Worm (Caenorhabditis elegans) whole organism, midembryonic: ENCODE data around the gene F27E5.3.

Experiments
- T22C8.4 ChIP-seq: fragments of 200-800 bp; sonication (Bioruptor generic); IDR thresholded peaks from 2 replicates; pipeline ENCODE4 v1.3.6; 2022; ENCODE audit warnings: missing genetic modification characterization, missing compliant biosample characterization
- cog-1 ChIP-seq: sonication (generic microtip); optimal IDR thresholded peaks from 2 replicates; lab custom pipeline; 2016; ENCODE audit warnings: missing genetic modification characterization, missing compliant biosample characterization
- flt-1 ChIP-seq: fragments of 200-800 bp; sonication (Bioruptor generic); IDR thresholded peaks from 2 replicates; pipeline ENCODE4 v1.3.6; 2022; ENCODE audit warnings: missing genetic modification characterization, missing compliant biosample characterization
- klf-2 ChIP-seq: fragments of 200-800 bp; sonication (Bioruptor generic); conservative IDR thresholded peaks from 2 replicates; pipeline ENCODE4 v1.3.6; 2022; ENCODE audit warnings: missing genetic modification reagents, missing genetic modification characterization, missing compliant biosample characterization
- med-1 ChIP-seq: sonication (generic microtip); optimal IDR thresholded peaks from 2 replicates; lab custom pipeline; 2017; ENCODE audit warnings: missing genetic modification characterization, mild to moderate bottlenecking, missing compliant biosample characterization, antibody characterized with exemption, missing genetic modification reagents; ENCODE audit not compliant: insufficient read depth
- ref-1 ChIP-seq: fragments of 200-800 bp; sonication (Bioruptor generic); conservative IDR thresholded peaks from 2 replicates; pipeline ENCODE4 v1.3.6; 2022; ENCODE audit warnings: missing genetic modification reagents, missing genetic modification characterization, missing compliant biosample characterization
- tab-1 ChIP-seq: fragments of 200-800 bp; sonication (Bioruptor generic); IDR thresholded peaks from 2 replicates; pipeline ENCODE4 v1.3.6; 2022; ENCODE audit warnings: missing genetic modification characterization, missing compliant biosample characterization
- ztf-23 ChIP-seq: fragments of 200-800 bp; sonication (Bioruptor generic); IDR thresholded peaks from 2 replicates; pipeline ENCODE4 v1.3.6; 2022; ENCODE audit warnings: missing genetic modification reagents, missing genetic modification characterization, missing compliant biosample characterization
- ztf-29 ChIP-seq: fragments of 200-800 bp; sonication (Bioruptor generic); IDR thresholded peaks from 2 replicates; pipeline ENCODE4 v1.3.6; 2022; ENCODE audit warnings: missing genetic modification reagents, missing genetic modification characterization, missing compliant biosample characterization

Gene F27E5.3

ce11 chrII:10144092-10144491 is at the start of gene F27E5.3:
Gene F27E5.3, minus strand, starts transcription at chrII:10144192.
- no peak for TF ChIP-seq tab-1 (GFP tag; lab: Robert Waterston, UW)
- TF ChIP-seq ref-1, result no peak
- no peak for TF ChIP-seq flt-1 (GFP tag; lab: Robert Waterston, UW)
- no peak for TF ChIP-seq klf-2 (GFP tag; lab: Robert Waterston, UW)
- TF ChIP-seq ztf-23 (GFP tag; lab: Robert Waterston, UW), result no peak
- no peak for TF ChIP-seq cog-1 (tag; lab: Kevin White, UChicago)
- TF ChIP-seq ztf-29 (GFP tag; lab: Robert Waterston, UW), result no peak
- TF ChIP-seq med-1, result no peak
- TF ChIP-seq T22C8.4 (GFP tag; lab: Robert Waterston, UW), result no peak

ce11 chrII:10192207-10192606 is 48.2 kb upstream of the F27E5.3 start, which contains the start of gene R05H5.7:
Gene R05H5.7, plus strand, starts transcription at chrII:10192507.
- TF ChIP-seq ref-1 (no peak), T22C8.4 (GFP tag; lab: Robert Waterston, UW) (no peak), flt-1 (GFP tag; lab: Robert Waterston, UW) (no peak)

ce11 chrII:10189369-10189768 is 45.4 kb upstream of the F27E5.3 start, which contains the start of gene cdc-25.4:
Gene cdc-25.4, minus strand, starts transcription at chrII:10189469.
- TF ChIP-seq tab-1 (GFP tag; lab: Robert Waterston, UW), result no peak
- TF ChIP-seq klf-2 (GFP tag; lab: Robert Waterston, UW), result no peak
- TF ChIP-seq cog-1 (tag; lab: Kevin White, UChicago), result no peak

- TF ChIP-seq klf-2 (GFP tag; lab: Robert Waterston, UW) (no peak), tab-1 (GFP tag; lab: Robert Waterston, UW) (no peak), cog-1 (tag; lab: Kevin White, UChicago) (no peak), flt-1 (GFP tag; lab: Robert Waterston, UW) (no peak), med-1 (no peak), T22C8.4 (GFP tag; lab: Robert Waterston, UW) (no peak)
These were observed 43.8 kb upstream of the F27E5.3 start, which contains the start of gene srd-2 for ce11 chrII:10187808-10188207. Gene srd-2, minus strand, starts transcription at chrII:10187908.

- TF ChIP-seq ref-1, result no peak
These were observed 38.6 kb upstream of the F27E5.3 start, which contains the start of gene srd-1 for ce11 chrII:10182634-10183033. Gene srd-1, minus strand, starts transcription at chrII:10182734.

- no peak for TF ChIP-seq tab-1 (GFP tag; lab: Robert Waterston, UW)
- no peak for TF ChIP-seq ztf-29 (GFP tag; lab: Robert Waterston, UW)
- TF ChIP-seq klf-2 (GFP tag; lab: Robert Waterston, UW), result no peak
- TF ChIP-seq cog-1 (tag; lab: Kevin White, UChicago), result no peak
- TF ChIP-seq T22C8.4 (GFP tag; lab: Robert Waterston, UW), result peak; percentile 37; the same call in 1 of the 2 replicates
- no peak for TF ChIP-seq flt-1 (GFP tag; lab: Robert Waterston, UW)
- TF ChIP-seq ztf-23 (GFP tag; lab: Robert Waterston, UW), result no peak
- TF ChIP-seq med-1, result no peak
- TF ChIP-seq ref-1, result no peak
These were observed 30.3 kb upstream of the F27E5.3 start, which contains the start of gene F33H1.4 for ce11 chrII:10174338-10174737. Gene F33H1.4, plus strand, starts transcription at chrII:10174648.

- no peak for TF ChIP-seq cog-1 (tag; lab: Kevin White, UChicago)
- TF ChIP-seq ztf-29 (GFP tag; lab: Robert Waterston, UW), result no peak
- no peak for TF ChIP-seq ztf-23 (GFP tag; lab: Robert Waterston, UW)
- no peak for TF ChIP-seq T22C8.4 (GFP tag; lab: Robert Waterston, UW)
- no peak for TF ChIP-seq med-1
- no peak for TF ChIP-seq flt-1 (GFP tag; lab: Robert Waterston, UW)
- no peak for TF ChIP-seq tab-1 (GFP tag; lab: Robert Waterston, UW)
- no peak for TF ChIP-seq klf-2 (GFP tag; lab: Robert Waterston, UW)
- TF ChIP-seq ref-1, result no peak
These were observed 28.5 kb upstream of the F27E5.3 start, which contains the start of gene wbp-11 for ce11 chrII:10172436-10172973. Gene wbp-11, plus strand, starts transcription at chrII:10172923.

- TF ChIP-seq cog-1 (tag; lab: Kevin White, UChicago), result no peak
- TF ChIP-seq T22C8.4 (GFP tag; lab: Robert Waterston, UW), result 0 out of 2 replicates have a peak, but pooled peaks have one; percentile 17
These were observed 26.9 kb upstream of the F27E5.3 start, which contains the start of gene gpd-4 for ce11 chrII:10170837-10171318. Gene gpd-4, plus strand, starts transcription at chrII:10171268.

ce11 chrII:10168905-10169782 is 25.2 kb upstream of the F27E5.3 start, which contains the start of gene daf-19:
Gene daf-19, minus strand, starts transcription at chrII:10169346.
- TF ChIP-seq tab-1 (GFP tag; lab: Robert Waterston, UW) (no peak), med-1 (no peak), T22C8.4 (GFP tag; lab: Robert Waterston, UW) (peak; percentile 52; the same call in 1 of the 2 replicates), flt-1 (GFP tag; lab: Robert Waterston, UW) (peak; percentile 83), ztf-29 (GFP tag; lab: Robert Waterston, UW) (peak; percentile 87), klf-2 (GFP tag; lab: Robert Waterston, UW) (0 out of 2 replicates have a peak, but pooled peaks have one; percentile 21), ztf-23 (GFP tag; lab: Robert Waterston, UW) (peak; percentile 84), cog-1 (tag; lab: Kevin White, UChicago) (peak; percentile 70), ref-1 (0 out of 2 replicates have a peak, but pooled peaks have one; percentile 18)
